Fruit fly (Drosophila melanogaster) whole organism, pupa: ENCODE results near the gene CG1571.

Experiments
- CG10348 ChIP-seq: fragments of 200-800 bp; sonication (Bioruptor generic); IDR thresholded peaks from 2 replicates; pipeline ENCODE4 v1.3.6; 2022; ENCODE audit warnings: missing biosample characterization, missing genetic modification characterization
- CG12605 ChIP-seq: fragments of 200-800 bp; sonication (Bioruptor generic); IDR thresholded peaks from 2 replicates; pipeline ENCODE4 v1.3.6; 2022; ENCODE audit warnings: missing biosample characterization, missing genetic modification characterization
- CG13204 ChIP-seq: fragments of 200-800 bp; sonication (Bioruptor generic); optimal IDR thresholded peaks from 2 replicates; lab custom pipeline; 2018; ENCODE audit warnings: missing biosample characterization, mild to moderate bottlenecking, missing genetic modification characterization, moderate library complexity
- CG14655 ChIP-seq: fragments of 200-800 bp; sonication (Bioruptor generic); optimal IDR thresholded peaks from 3 replicates; lab custom pipeline; 2017; ENCODE audit warnings: mild to moderate bottlenecking, missing biosample characterization, missing genetic modification reagents, missing genetic modification characterization
- CG15710 ChIP-seq: fragments of 200-800 bp; sonication (Bioruptor generic); optimal IDR thresholded peaks from 2 replicates; lab custom pipeline; 2018; ENCODE audit warnings: missing biosample characterization, mild to moderate bottlenecking, missing genetic modification characterization, moderate library complexity
- CG17806 ChIP-seq: fragments of 200-800 bp; sonication (Bioruptor generic); optimal IDR thresholded peaks from 2 replicates; lab custom pipeline; 2018; ENCODE audit warnings: missing biosample characterization, mild to moderate bottlenecking, missing genetic modification characterization, moderate library complexity
- CG32121 ChIP-seq: fragments of 200-800 bp; sonication (Bioruptor generic); IDR thresholded peaks from 2 replicates; pipeline ENCODE4 v1.3.6; 2022; ENCODE audit warnings: missing biosample characterization, missing genetic modification characterization
- CG34367 ChIP-seq: fragments of 200-800 bp; sonication (Bioruptor generic); optimal IDR thresholded peaks from 2 replicates; lab custom pipeline; 2018; ENCODE audit warnings: missing biosample characterization, mild to moderate bottlenecking, missing genetic modification characterization
- CG4496 ChIP-seq: fragments of 200-800 bp; sonication (Bioruptor generic); IDR thresholded peaks from 3 replicates; pipeline ENCODE4 v1.3.6; 2022; ENCODE audit warnings: missing biosample characterization, missing genetic modification characterization
- CG8159 ChIP-seq: fragments of 200-800 bp; sonication (Bioruptor generic); optimal IDR thresholded peaks from 3 replicates; lab custom pipeline; 2018; ENCODE audit warnings: missing biosample characterization, mild to moderate bottlenecking, missing genetic modification characterization, moderate library complexity
- CG8301 ChIP-seq: fragments of 200-800 bp; sonication (Bioruptor generic); optimal IDR thresholded peaks from 2 replicates; lab custom pipeline; 2018; ENCODE audit warnings: missing biosample characterization, mild to moderate bottlenecking, missing genetic modification characterization
- CG9948 ChIP-seq: fragments of 200-800 bp; sonication (Bioruptor generic); optimal IDR thresholded peaks from 2 replicates; lab custom pipeline; 2018; ENCODE audit warnings: missing biosample characterization, mild to moderate bottlenecking, missing genetic modification characterization, moderate library complexity
- EcR ChIP-seq: fragments of 200-800 bp; sonication (Bioruptor generic); optimal IDR thresholded peaks from 3 replicates; lab custom pipeline; 2019; ENCODE audit warnings: missing biosample characterization, missing genetic modification characterization, mild to moderate bottlenecking, moderate library complexity, missing genetic modification reagents
- Ets98B ChIP-seq: fragments of 200-800 bp; sonication (Bioruptor generic); IDR thresholded peaks from 2 replicates; pipeline ENCODE4 v1.3.6; 2022; ENCODE audit warnings: missing biosample characterization, missing genetic modification characterization
- Pif1A ChIP-seq: fragments of 200-800 bp; sonication (Bioruptor generic); optimal IDR thresholded peaks from 3 replicates; lab custom pipeline; 2016; ENCODE audit warnings: missing biosample characterization, missing genetic modification characterization
- Pif1B ChIP-seq: fragments of 200-800 bp; sonication (Bioruptor generic); optimal IDR thresholded peaks from 3 replicates; lab custom pipeline; 2016; ENCODE audit warnings: missing biosample characterization, missing genetic modification characterization
- Snoo ChIP-seq: fragments of 200-800 bp; sonication (Bioruptor generic); optimal IDR thresholded peaks from 3 replicates; lab custom pipeline; 2017; ENCODE audit warnings: missing biosample characterization, mild to moderate bottlenecking, missing genetic modification characterization, inconsistent platforms
- fd96Ca ChIP-seq: fragments of 200-800 bp; sonication (Bioruptor generic); IDR thresholded peaks from 3 replicates; pipeline ENCODE4 v1.3.6; 2022; ENCODE audit warnings: missing biosample characterization, missing genetic modification characterization
- gl ChIP-seq: fragments of 200-800 bp; sonication (Bioruptor generic); optimal IDR thresholded peaks from 2 replicates; lab custom pipeline; 2018; ENCODE audit warnings: missing biosample characterization, mild to moderate bottlenecking, missing genetic modification characterization
- rn ChIP-seq: fragments of 200-800 bp; sonication (Bioruptor generic); IDR thresholded peaks from 2 replicates; pipeline ENCODE4 v1.3.6; 2022; ENCODE audit warnings: missing biosample characterization, missing genetic modification characterization

Gene CG1571

DNA sequence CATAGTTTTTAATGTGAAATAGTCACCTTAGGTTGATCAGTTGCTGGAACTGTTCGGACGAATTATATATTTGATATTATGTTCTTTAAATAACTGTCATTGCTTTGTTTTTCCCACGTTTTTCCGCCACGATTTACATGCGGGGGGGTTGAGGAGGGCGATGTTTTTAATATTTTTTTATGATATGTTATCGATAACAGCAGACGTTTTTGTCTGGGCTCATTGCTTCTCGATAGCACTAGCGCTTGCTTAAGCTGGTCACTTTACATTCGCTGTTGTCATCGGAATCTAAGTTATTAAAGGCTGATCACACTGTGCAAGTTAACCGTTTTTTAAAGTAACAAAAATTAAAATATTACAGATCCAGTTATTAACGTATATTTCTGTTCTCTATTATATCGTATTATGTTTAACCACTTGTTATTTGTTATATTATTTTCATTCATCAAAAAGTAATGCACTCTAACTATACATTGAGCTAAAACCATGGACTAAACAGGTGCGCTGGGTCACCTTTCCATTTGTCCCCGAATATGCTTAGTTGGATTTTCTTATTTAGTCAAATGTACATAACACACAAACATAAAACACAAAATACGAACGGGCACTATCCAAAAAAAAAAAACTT lies at the start of gene CG1571, which contains the start of gene Upf2:
CG1571 (plus strand) TSS at position 578 of the 628 bp plus-strand sequence.
Upf2 (minus strand) TSS at position 167 of the 628 bp plus-strand sequence.
- no peak for TF ChIP-seq fd96Ca (GFP tag; lab: Robert Waterston, UW)
- no peak for TF ChIP-seq CG8159 (tag; lab: Kevin White, UChicago)

DNA sequence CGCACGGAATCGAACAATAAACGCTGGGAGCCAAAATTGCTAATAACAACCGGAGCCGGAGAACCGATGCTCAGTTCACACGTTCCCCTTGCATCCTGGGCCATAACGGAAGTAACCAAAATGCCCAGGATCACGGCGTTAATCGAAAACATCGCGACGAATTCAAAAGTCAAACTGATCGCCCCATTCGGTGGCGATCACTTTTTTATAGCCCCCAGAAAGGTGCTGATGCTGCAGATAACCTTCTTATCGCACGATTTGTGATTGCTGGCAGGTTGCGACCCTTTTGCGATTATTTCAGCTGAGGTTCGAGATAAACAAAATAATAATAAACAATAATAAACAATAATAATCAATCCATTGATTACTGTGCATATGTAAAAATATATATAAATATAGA lies 38.3 kb upstream of the CG1571 start, which contains the start of gene CG2233:
CG2233 (minus strand) TSS at position 184 of the 400 bp plus-strand sequence.
- TF ChIP-seq Pif1A (GFP tag; lab: Kevin White, UChicago) (no peak), CG4496 (GFP tag; lab: Robert Waterston, UW) (0 out of 3 replicates have a peak, but pooled peaks have one; percentile 24)

DNA sequence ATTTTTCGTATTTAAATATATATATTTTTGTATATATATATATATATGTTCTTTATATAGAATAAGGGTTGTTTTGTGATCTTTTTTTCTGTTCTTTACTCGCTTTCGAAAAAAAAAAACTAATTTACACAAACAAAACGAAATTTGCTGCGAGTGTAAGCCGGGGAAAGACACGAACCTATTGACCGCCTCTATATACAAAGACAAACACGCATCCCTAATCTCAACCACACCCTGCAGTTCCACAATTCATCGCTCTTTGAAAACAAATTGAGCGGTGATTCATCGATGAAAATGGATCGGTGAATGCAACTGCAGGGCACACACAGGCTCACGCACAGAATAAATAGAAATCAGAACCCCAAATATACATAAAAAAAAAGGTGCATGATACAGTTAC lies 36.7 kb upstream of the CG1571 start:
- no peak for TF ChIP-seq Pif1B (GFP tag; lab: Kevin White, UChicago)
- no peak for TF ChIP-seq CG12605 (GFP tag; lab: Robert Waterston, UW)
- TF ChIP-seq Pif1A (GFP tag; lab: Kevin White, UChicago) = no peak
- no peak for TF ChIP-seq CG13204 (GFP tag; lab: Kevin White, UChicago)
- TF ChIP-seq CG4496 (GFP tag; lab: Robert Waterston, UW) = no peak
- no peak for TF ChIP-seq Ets98B
- no peak for TF ChIP-seq CG8301 (tag; lab: Kevin White, UChicago)
- TF ChIP-seq, all 21 proteins: peak for 0

DNA sequence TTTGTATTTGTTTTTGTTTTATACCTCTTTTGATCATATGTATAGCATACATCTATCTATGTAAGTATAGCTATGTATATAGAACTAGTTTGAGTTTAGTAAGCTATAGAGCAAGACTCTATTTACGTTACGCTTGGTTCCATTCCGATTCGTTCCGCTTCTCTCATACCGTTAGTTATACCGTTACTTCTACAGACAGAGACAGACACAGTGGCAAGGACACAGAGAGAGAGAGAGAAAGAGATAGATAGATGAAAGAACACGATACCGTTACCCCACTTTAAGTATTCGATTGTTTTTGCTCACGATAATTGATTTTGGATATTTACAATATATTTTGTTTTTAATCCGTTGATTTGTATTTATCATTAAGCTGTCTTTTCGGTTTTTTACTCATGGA lies 29.2 kb upstream of the CG1571 start:
- TF ChIP-seq CG32121 (GFP tag; lab: Robert Waterston, UW) (no peak), CG10348 (no peak), CG9948 (tag; lab: Kevin White, UChicago) (no peak), Pif1B (GFP tag; lab: Kevin White, UChicago) (no peak), Snoo (tag; lab: Kevin White, UChicago) (no peak), CG4496 (GFP tag; lab: Robert Waterston, UW) (no peak), EcR (GFP tag; lab: Kevin White, UChicago) (no peak), CG14655 (GFP tag; lab: Kevin White, UChicago) (no peak), CG8159 (tag; lab: Kevin White, UChicago) (no peak), CG17806 (tag; lab: Kevin White, UChicago) (no peak), fd96Ca (GFP tag; lab: Robert Waterston, UW) (no peak)

DNA sequence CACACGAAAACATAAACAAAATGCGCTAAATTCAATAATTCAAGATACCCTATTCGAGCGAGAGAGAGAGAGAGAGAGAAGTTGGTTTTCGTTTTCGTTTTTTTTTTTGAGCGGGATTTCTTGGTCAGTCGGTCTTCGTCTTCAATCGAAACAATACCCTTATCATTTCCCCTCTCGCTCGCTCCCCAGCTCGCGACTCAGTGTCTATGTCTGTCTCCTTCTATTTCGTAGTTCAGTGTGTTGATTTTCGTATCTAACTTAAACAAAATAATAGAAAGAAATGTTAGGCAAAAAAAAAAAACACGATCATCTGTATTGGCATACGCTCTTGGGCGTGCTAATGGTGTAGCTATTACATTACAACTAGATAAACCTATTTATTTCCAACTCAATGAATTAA lies 26.4 kb upstream of the CG1571 start:
- TF ChIP-seq CG4496 (GFP tag; lab: Robert Waterston, UW) = no peak
- TF ChIP-seq CG17806 (tag; lab: Kevin White, UChicago) = no peak
- TF ChIP-seq CG14655 (GFP tag; lab: Kevin White, UChicago) = no peak
- no peak for TF ChIP-seq rn (GFP tag; lab: Robert Waterston, UW)
- no peak for TF ChIP-seq Snoo (tag; lab: Kevin White, UChicago)
- no peak for TF ChIP-seq EcR (GFP tag; lab: Kevin White, UChicago)
- TF ChIP-seq CG9948 (tag; lab: Kevin White, UChicago) = no peak
- no peak for TF ChIP-seq CG8301 (tag; lab: Kevin White, UChicago)
- no peak for TF ChIP-seq gl
- TF ChIP-seq CG15710 = no peak
- no peak for TF ChIP-seq Pif1B (GFP tag; lab: Kevin White, UChicago)
- TF ChIP-seq CG12605 (GFP tag; lab: Robert Waterston, UW) = no peak
- no peak for TF ChIP-seq CG34367

DNA sequence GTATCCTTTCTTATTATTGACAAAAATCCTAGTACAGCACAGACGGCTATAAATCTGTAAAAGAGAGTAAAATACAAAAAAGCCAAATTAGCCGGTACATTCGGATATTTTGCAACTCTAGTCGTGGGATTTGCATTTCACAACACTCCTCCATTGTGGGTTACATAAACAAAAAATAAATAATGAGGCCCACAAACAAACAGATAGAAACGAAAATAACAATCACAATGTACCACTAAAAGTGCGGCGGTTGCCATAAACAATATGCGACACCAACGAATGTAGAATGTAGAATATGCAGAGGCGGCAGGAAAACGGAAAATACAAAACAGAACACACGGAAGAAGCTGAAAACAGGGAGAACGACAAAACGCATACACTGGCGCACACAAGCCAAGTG lies 19.6 kb upstream of the CG1571 start:
- no peak for TF ChIP-seq CG14655 (GFP tag; lab: Kevin White, UChicago)
- no peak for TF ChIP-seq Pif1B (GFP tag; lab: Kevin White, UChicago)
- no peak for TF ChIP-seq CG8159 (tag; lab: Kevin White, UChicago)
- TF ChIP-seq CG15710 = no peak
- no peak for TF ChIP-seq Snoo (tag; lab: Kevin White, UChicago)
- TF ChIP-seq rn (GFP tag; lab: Robert Waterston, UW) = no peak
- no peak for TF ChIP-seq CG8301 (tag; lab: Kevin White, UChicago)
- TF ChIP-seq EcR (GFP tag; lab: Kevin White, UChicago) = no peak
- TF ChIP-seq CG13204 (GFP tag; lab: Kevin White, UChicago) = no peak
- no peak for TF ChIP-seq fd96Ca (GFP tag; lab: Robert Waterston, UW)
- TF ChIP-seq Ets98B = no peak
- TF ChIP-seq CG4496 (GFP tag; lab: Robert Waterston, UW) = no peak
- no peak for TF ChIP-seq CG12605 (GFP tag; lab: Robert Waterston, UW)
- TF ChIP-seq gl = no peak
- TF ChIP-seq CG34367 = no peak
- TF ChIP-seq Pif1A (GFP tag; lab: Kevin White, UChicago) = no peak
- TF ChIP-seq CG10348 = no peak

DNA sequence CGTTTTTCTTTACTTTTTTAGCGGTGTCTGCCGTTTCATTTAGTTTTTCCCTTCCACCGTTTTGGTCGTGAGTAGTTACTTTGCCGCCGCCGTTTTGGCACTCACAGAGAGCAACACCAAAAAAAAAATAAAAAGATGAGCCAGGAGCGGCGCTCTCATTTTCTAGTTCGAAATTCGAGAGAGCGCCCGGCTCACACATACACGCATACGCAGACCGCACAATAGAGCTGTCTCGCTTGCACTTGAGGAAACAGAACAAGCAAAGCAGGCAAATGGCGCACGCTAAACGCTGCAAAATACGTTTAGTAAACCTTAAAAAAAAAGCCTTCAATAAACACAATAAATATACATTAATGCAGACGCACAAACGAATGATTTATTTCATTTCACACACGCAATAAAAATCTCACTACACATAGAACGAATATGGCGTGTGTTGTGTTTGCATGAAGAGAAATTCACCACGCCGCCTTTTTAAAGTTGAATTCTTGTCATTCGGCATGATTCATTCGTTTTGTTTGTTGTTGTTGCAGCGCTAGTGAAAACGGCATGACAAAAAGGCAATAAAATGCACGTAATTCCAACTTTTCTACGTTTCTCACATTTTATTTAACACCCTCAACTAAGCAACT lies 19.0 kb upstream of the CG1571 start:
- no peak for TF ChIP-seq CG34367
- TF ChIP-seq CG10348 = no peak
- peak; percentile 46; the same call in 1 of the 2 replicates for TF ChIP-seq Ets98B
- no peak for TF ChIP-seq CG17806 (tag; lab: Kevin White, UChicago)
- TF ChIP-seq CG4496 (GFP tag; lab: Robert Waterston, UW) = peak; percentile 76
- peak; percentile 0 for TF ChIP-seq Snoo (tag; lab: Kevin White, UChicago)
- TF ChIP-seq CG15710 = peak; percentile 19
- peak; percentile 18 for TF ChIP-seq CG13204 (GFP tag; lab: Kevin White, UChicago)
- TF ChIP-seq gl = peak; percentile 36
- peak; percentile 37; the same call in 1 of the 2 replicates for TF ChIP-seq CG32121 (GFP tag; lab: Robert Waterston, UW)
- peak; percentile 51 for TF ChIP-seq Pif1B (GFP tag; lab: Kevin White, UChicago)
- peak; percentile 31; the same call in 1 of the 2 replicates for TF ChIP-seq CG12605 (GFP tag; lab: Robert Waterston, UW)
- no peak for TF ChIP-seq CG8159 (tag; lab: Kevin White, UChicago)
- TF ChIP-seq fd96Ca (GFP tag; lab: Robert Waterston, UW) = peak; percentile 54; the same call in 1 of the 3 replicates
